Fruit fly (Drosophila melanogaster) whole organism, embryonic: ENCODE measurements around the gene CG2059.

Experiments used
- Adf1 ChIP-seq: fragments of 200-800 bp; sonication (Bioruptor generic); IDR thresholded peaks from 2 replicates; pipeline ENCODE4 v1.3.6; 2022; ENCODE audit warnings: missing biosample characterization, missing genetic modification characterization
- Atf6 ChIP-seq: fragments of 200-800 bp; sonication (Bioruptor generic); IDR thresholded peaks from 2 replicates; pipeline ENCODE4 v1.3.6; 2022; ENCODE audit warnings: missing biosample characterization, missing genetic modification characterization
- CG10147 ChIP-seq: fragments of 200-800 bp; sonication (Bioruptor generic); optimal IDR thresholded peaks from 2 replicates; lab custom pipeline; 2019; ENCODE audit warnings: missing biosample characterization, mild to moderate bottlenecking, missing genetic modification characterization, moderate library complexity
- CG10267 ChIP-seq: fragments of 200-800 bp; sonication (Bioruptor generic); optimal IDR thresholded peaks from 2 replicates; lab custom pipeline; 2018; ENCODE audit warnings: missing biosample characterization, mild to moderate bottlenecking, missing genetic modification characterization, moderate library complexity
- CG10321 ChIP-seq: fragments of 200-800 bp; sonication (Bioruptor generic); IDR thresholded peaks from 2 replicates; pipeline ENCODE4 v1.3.6; 2022; ENCODE audit warnings: missing biosample characterization, missing genetic modification characterization
- CG10462 ChIP-seq: fragments of 200-800 bp; sonication (Bioruptor generic); optimal IDR thresholded peaks from 2 replicates; lab custom pipeline; 2016; ENCODE audit warnings: missing biosample characterization, missing genetic modification characterization
- CG12299 ChIP-seq: fragments of 200-800 bp; sonication (Bioruptor generic); optimal IDR thresholded peaks from 2 replicates; lab custom pipeline; 2018; ENCODE audit warnings: missing biosample characterization, mild to moderate bottlenecking, missing genetic modification characterization
- CG12744 ChIP-seq: fragments of 200-800 bp; sonication (Bioruptor generic); optimal IDR thresholded peaks from 2 replicates; lab custom pipeline; 2016; ENCODE audit warnings: missing biosample characterization, missing genetic modification characterization
- CG13287 ChIP-seq: fragments of 200-800 bp; sonication (Bioruptor generic); IDR thresholded peaks from 2 replicates; pipeline ENCODE4 v1.3.6; 2022; ENCODE audit warnings: missing biosample characterization, missing genetic modification characterization; ENCODE audit not compliant: partially characterized antibody
- CG14441 ChIP-seq: fragments of 200-800 bp; sonication (Bioruptor generic); IDR thresholded peaks from 2 replicates; pipeline ENCODE4 v1.3.6; 2022; ENCODE audit warnings: missing biosample characterization, missing genetic modification characterization
- CG15073 ChIP-seq: fragments of 200-800 bp; sonication (Bioruptor generic); optimal IDR thresholded peaks from 2 replicates; lab custom pipeline; 2016; ENCODE audit warnings: missing biosample characterization, missing genetic modification characterization
- CG15514 ChIP-seq: fragments of 200-800 bp; sonication (Bioruptor generic); optimal IDR thresholded peaks from 3 replicates; lab custom pipeline; 2017; ENCODE audit warnings: missing biosample characterization, missing genetic modification characterization, mild to moderate bottlenecking, moderate library complexity, missing genetic modification reagents
- CG17802 ChIP-seq: fragments of 200-800 bp; sonication (Bioruptor generic); optimal IDR thresholded peaks from 2 replicates; lab custom pipeline; 2018; ENCODE audit warnings: missing biosample characterization, mild to moderate bottlenecking, missing genetic modification characterization, moderate library complexity
- CG18476 ChIP-seq: fragments of 200-800 bp; sonication (Bioruptor generic); optimal IDR thresholded peaks from 2 replicates; lab custom pipeline; 2016; ENCODE audit warnings: missing biosample characterization, mild to moderate bottlenecking, missing genetic modification characterization
- CG2202 ChIP-seq: fragments of 200-800 bp; sonication (Bioruptor generic); optimal IDR thresholded peaks from 2 replicates; lab custom pipeline; 2018; ENCODE audit warnings: missing biosample characterization, mild to moderate bottlenecking, missing genetic modification characterization
- CG3065 ChIP-seq: fragments of 200-800 bp; sonication (Bioruptor generic); optimal IDR thresholded peaks from 2 replicates; lab custom pipeline; 2016; ENCODE audit warnings: missing biosample characterization, missing genetic modification characterization
- CG31224 ChIP-seq: fragments of 200-800 bp; sonication (Bioruptor generic); IDR thresholded peaks from 2 replicates; pipeline ENCODE4 v1.3.6; 2022; ENCODE audit warnings: missing biosample characterization, missing genetic modification characterization
- CG32532 ChIP-seq: fragments of 200-800 bp; sonication (Bioruptor generic); IDR thresholded peaks from 2 replicates; pipeline ENCODE4 v1.3.6; 2022; ENCODE audit warnings: missing biosample characterization, missing genetic modification characterization
- CG3847 ChIP-seq: fragments of 200-800 bp; sonication (Bioruptor generic); IDR thresholded peaks from 2 replicates; pipeline ENCODE4 v1.3.6; 2022; ENCODE audit warnings: missing biosample characterization, missing genetic modification characterization
- CG43689 ChIP-seq: fragments of 200-800 bp; sonication (Bioruptor generic); IDR thresholded peaks from 2 replicates; pipeline ENCODE4 v1.3.6; 2022; ENCODE audit warnings: missing biosample characterization, missing genetic modification characterization
- CG5180 ChIP-seq: fragments of 200-800 bp; sonication (Bioruptor generic); optimal IDR thresholded peaks from 3 replicates; lab custom pipeline; 2017; ENCODE audit warnings: missing biosample characterization, missing genetic modification characterization, mild to moderate bottlenecking, moderate library complexity, missing genetic modification reagents
- CG6654 ChIP-seq: fragments of 200-800 bp; sonication (Bioruptor generic); optimal IDR thresholded peaks from 2 replicates; lab custom pipeline; 2017; ENCODE audit warnings: missing biosample characterization, mild to moderate bottlenecking, missing genetic modification characterization
- CG7357 ChIP-seq: fragments of 200-800 bp; sonication (Bioruptor generic); IDR thresholded peaks from 3 replicates; pipeline ENCODE4 v1.3.6; 2022; ENCODE audit warnings: missing biosample characterization, missing genetic modification characterization
- CG9437 ChIP-seq: fragments of 200-800 bp; sonication (Bioruptor generic); optimal IDR thresholded peaks from 2 replicates; lab custom pipeline; 2018; ENCODE audit warnings: missing biosample characterization, mild to moderate bottlenecking, missing genetic modification characterization
- CkIIα-i1 ChIP-seq: fragments of 200-800 bp; sonication (Bioruptor generic); IDR thresholded peaks from 2 replicates; pipeline ENCODE4 v1.3.6; 2022; ENCODE audit warnings: missing biosample characterization, missing genetic modification characterization
- Dbx ChIP-seq: fragments of 200-800 bp; sonication (Bioruptor generic); IDR thresholded peaks from 3 replicates; pipeline ENCODE4 v1.3.6; 2022; ENCODE audit warnings: missing biosample characterization, missing genetic modification characterization
- Fer2 ChIP-seq: fragments of 200-800 bp; sonication (Bioruptor generic); optimal IDR thresholded peaks from 2 replicates; lab custom pipeline; 2018; ENCODE audit warnings: missing biosample characterization, mild to moderate bottlenecking, missing genetic modification characterization, moderate library complexity
- Gug ChIP-seq: fragments of 200-800 bp; sonication (Bioruptor generic); IDR thresholded peaks from 4 replicates; pipeline ENCODE4 v1.3.6; 2022; ENCODE audit warnings: missing biosample characterization, missing genetic modification characterization
- Hand ChIP-seq: fragments of 200-800 bp; sonication (Bioruptor generic); optimal IDR thresholded peaks from 2 replicates; lab custom pipeline; 2017; ENCODE audit warnings: mild to moderate bottlenecking, missing biosample characterization, missing genetic modification reagents, missing genetic modification characterization
- Hr51 ChIP-seq, 2 experiments: fragments of 200-800 bp; sonication (Bioruptor generic); optimal IDR thresholded peaks; 2 replicates in 1 of 2; 3 replicates in 1 of 2; lab custom pipeline; 2016 to 2018; ENCODE audit warnings: missing biosample characterization in 2 of 2, missing genetic modification characterization in 2 of 2, mild to moderate bottlenecking in 1 of 2, moderate library complexity in 1 of 2
- Hsf ChIP-seq: fragments of 200-800 bp; sonication (Bioruptor generic); optimal IDR thresholded peaks from 3 replicates; lab custom pipeline; 2016; ENCODE audit warnings: missing biosample characterization, missing genetic modification characterization
- MESR4 ChIP-seq: fragments of 200-800 bp; sonication (Bioruptor generic); optimal IDR thresholded peaks from 2 replicates; lab custom pipeline; 2018; ENCODE audit warnings: missing biosample characterization, mild to moderate bottlenecking, missing genetic modification characterization, moderate library complexity
- Mad ChIP-seq: fragments of 200-800 bp; sonication (Bioruptor generic); optimal IDR thresholded peaks from 2 replicates; lab custom pipeline; 2016; ENCODE audit warnings: missing biosample characterization, missing genetic modification characterization
- NfI ChIP-seq: fragments of 200-800 bp; sonication (Bioruptor generic); optimal IDR thresholded peaks from 3 replicates; lab custom pipeline; 2018; ENCODE audit warnings: missing biosample characterization, mild to moderate bottlenecking, missing genetic modification characterization, moderate library complexity
- Sox100B ChIP-seq: fragments of 200-800 bp; sonication (Bioruptor generic); optimal IDR thresholded peaks from 3 replicates; lab custom pipeline; 2018; ENCODE audit warnings: missing biosample characterization, mild to moderate bottlenecking, missing genetic modification characterization
- bsh ChIP-seq, 2 experiments: fragments of 200-800 bp; sonication (Bioruptor generic); optimal IDR thresholded peaks; 2 replicates each; lab custom pipeline; 2017 to 2018; ENCODE audit warnings: mild to moderate bottlenecking in 2 of 2, missing biosample characterization in 2 of 2, missing genetic modification characterization in 2 of 2, moderate library complexity in 1 of 2
- dm ChIP-seq: fragments of 200-800 bp; sonication (Bioruptor generic); optimal IDR thresholded peaks from 3 replicates; lab custom pipeline; 2016; ENCODE audit warnings: missing biosample characterization, missing genetic modification characterization
- emc ChIP-seq: fragments of 200-800 bp; sonication (Bioruptor generic); optimal IDR thresholded peaks from 2 replicates; lab custom pipeline; 2016; ENCODE audit warnings: missing biosample characterization, missing genetic modification characterization
- fd64A ChIP-seq: fragments of 200-800 bp; sonication (Bioruptor generic); optimal IDR thresholded peaks from 3 replicates; lab custom pipeline; 2018; ENCODE audit warnings: missing biosample characterization, mild to moderate bottlenecking, missing genetic modification characterization
- gsb-n ChIP-seq: fragments of 200-800 bp; sonication (Bioruptor generic); optimal IDR thresholded peaks from 3 replicates; lab custom pipeline; 2018; ENCODE audit warnings: missing biosample characterization, mild to moderate bottlenecking, missing genetic modification characterization
- gt ChIP-seq: fragments of 200-800 bp; sonication (Bioruptor generic); IDR thresholded peaks from 2 replicates; pipeline ENCODE4 v1.3.6; 2022; ENCODE audit warnings: missing biosample characterization, missing genetic modification characterization
- ind ChIP-seq: fragments of 200-800 bp; sonication (Bioruptor generic); optimal IDR thresholded peaks from 3 replicates; lab custom pipeline; 2016; ENCODE audit warnings: missing biosample characterization, missing genetic modification characterization
- klu ChIP-seq: fragments of 200-800 bp; sonication (Bioruptor generic); IDR thresholded peaks from 2 replicates; pipeline ENCODE4 v1.3.6; 2022; ENCODE audit warnings: missing biosample characterization, missing genetic modification characterization
- mam ChIP-seq: fragments of 200-800 bp; sonication (Bioruptor generic); optimal IDR thresholded peaks from 3 replicates; lab custom pipeline; 2016; ENCODE audit warnings: missing biosample characterization, missing genetic modification characterization
- nerfin-1 ChIP-seq: fragments of 200-800 bp; sonication (Bioruptor generic); optimal IDR thresholded peaks from 3 replicates; lab custom pipeline; 2019; ENCODE audit warnings: missing biosample characterization, mild to moderate bottlenecking, missing genetic modification characterization, moderate library complexity
- peb ChIP-seq: fragments of 200-800 bp; sonication (Bioruptor generic); IDR thresholded peaks from 2 replicates; pipeline ENCODE4 v1.3.6; 2022; ENCODE audit warnings: missing biosample characterization, missing genetic modification characterization
- pita ChIP-seq: fragments of 200-800 bp; sonication (Bioruptor generic); optimal IDR thresholded peaks from 2 replicates; lab custom pipeline; 2017; ENCODE audit warnings: missing biosample characterization, mild to moderate bottlenecking, missing genetic modification characterization
- sens ChIP-seq: fragments of 200-800 bp; sonication (Bioruptor generic); peaks from one replicate; lab custom pipeline; 2016; ENCODE audit warnings: missing biosample characterization, missing genetic modification characterization
- tll ChIP-seq, 2 experiments: fragments of 200-800 bp in 1 of 2; fragments of >200 bp in 1 of 2; sonication (Bioruptor generic) in 1 of 2; optimal IDR thresholded peaks; 2 replicates each; lab custom pipeline; 2017 to 2019; ENCODE audit warnings: missing biosample characterization in 2 of 2, missing genetic modification characterization in 2 of 2, mild to moderate bottlenecking in 1 of 2, moderate library complexity in 1 of 2
- unpg ChIP-seq: fragments of 200-800 bp; sonication (Bioruptor generic); optimal IDR thresholded peaks from 3 replicates; lab custom pipeline; 2018; ENCODE audit warnings: missing biosample characterization, mild to moderate bottlenecking, missing genetic modification characterization, moderate library complexity
- vvl ChIP-seq: fragments of 200-800 bp; sonication (Bioruptor generic); IDR thresholded peaks from 2 replicates; pipeline ENCODE4 v1.3.6; 2022; ENCODE audit warnings: missing biosample characterization, missing genetic modification characterization

The CG2059 gene

DNA sequence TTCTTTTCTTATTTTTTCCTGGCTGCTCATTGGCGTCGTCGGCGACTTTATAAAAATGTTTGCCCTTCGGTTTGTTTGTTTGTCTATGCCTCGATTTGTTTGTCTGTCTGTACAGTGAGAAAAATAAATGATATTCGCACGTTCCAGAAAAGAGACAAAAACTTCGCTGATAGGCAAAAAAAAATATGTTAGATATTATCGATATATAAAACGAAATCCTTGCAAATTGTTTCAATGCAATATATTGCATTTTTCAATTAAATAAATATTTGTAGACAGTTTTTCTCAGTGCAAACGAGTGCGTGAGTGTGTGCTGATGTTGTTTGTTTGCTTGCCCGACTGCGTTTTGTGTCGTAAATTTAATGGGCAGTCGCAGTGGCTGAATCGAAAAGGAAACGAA lies 9.1 kb upstream of the CG2059 start (continued):
- no peak for TF ChIP-seq MESR4
- TF ChIP-seq Fer2 (tag; lab: Kevin White, UChicago) = no peak
- no peak for TF ChIP-seq NfI (GFP tag; lab: Kevin White, UChicago)
- TF ChIP-seq Dbx = no peak
- TF ChIP-seq peb (GFP tag; lab: Robert Waterston, UW) = no peak
- no peak for TF ChIP-seq CG3065 (GFP tag; lab: Kevin White, UChicago)
- TF ChIP-seq Gug (GFP tag; lab: Robert Waterston, UW) = no peak; the same call in 3 of the 4 replicates
- 0 out of 2 replicates have a peak, but pooled peaks have one; percentile 25 for TF ChIP-seq gt (GFP tag; lab: Robert Waterston, UW)
- no peak for TF ChIP-seq CG13287 (GFP tag; lab: Robert Waterston, UW)
- TF ChIP-seq CG43689 (GFP tag; lab: Robert Waterston, UW) = no peak
- no peak for TF ChIP-seq Hand
- no peak for TF ChIP-seq emc (GFP tag; lab: Kevin White, UChicago)
- no peak for TF ChIP-seq CG15073 (GFP tag; lab: Kevin White, UChicago)
- TF ChIP-seq gsb-n (tag; lab: Kevin White, UChicago) = peak; percentile 74
- TF ChIP-seq pita (GFP tag; lab: Kevin White, UChicago) = no peak
- TF ChIP-seq Hsf = peak; percentile 68
- TF ChIP-seq CG31224 (GFP tag; lab: Robert Waterston, UW) = no peak
- TF ChIP-seq CG15514 (GFP tag; lab: Kevin White, UChicago) = peak; percentile 29
- TF ChIP-seq Hr51 (GFP tag; optimal IDR thresholded peaks at IDR 0.05; lab: Kevin White, UChicago) = peak; percentile 23 to 51
- TF ChIP-seq CG17802 (tag; lab: Kevin White, UChicago) = peak; percentile 16
- TF ChIP-seq sens (GFP tag; lab: Kevin White, UChicago) = peak; percentile 95
- TF ChIP-seq tll (GFP tag; optimal IDR thresholded peaks at IDR 0.05; lab: Kevin White, UChicago) = peak in 1 of 2 experiments; percentile 76
- TF ChIP-seq CG12299 (tag; lab: Kevin White, UChicago) = peak; percentile 49
- no peak for TF ChIP-seq CkIIα-i1
- no peak for TF ChIP-seq CG14441 (GFP tag; lab: Robert Waterston, UW)
- peak; percentile 80 for TF ChIP-seq CG10267 (tag; lab: Kevin White, UChicago)
- TF ChIP-seq CG18476 (GFP tag; lab: Kevin White, UChicago) = peak; percentile 53
- 0 out of 3 replicates have a peak, but pooled peaks have one; percentile 24 for TF ChIP-seq CG7357
- TF ChIP-seq CG3847 (GFP tag; lab: Robert Waterston, UW) = no peak
- no peak for TF ChIP-seq Adf1 (GFP tag; lab: Robert Waterston, UW)
- no peak for TF ChIP-seq CG6654 (GFP tag; lab: Kevin White, UChicago)
- TF ChIP-seq mam (GFP tag; lab: Kevin White, UChicago) = peak; percentile 19
- peak; percentile 43 for TF ChIP-seq Sox100B
- TF ChIP-seq CG10147 = peak; percentile 26
- TF ChIP-seq CG10321 (GFP tag; lab: Robert Waterston, UW) = no peak
- peak; percentile 61 for TF ChIP-seq nerfin-1
- peak; percentile 26 for TF ChIP-seq CG9437 (GFP tag; lab: Kevin White, UChicago)
- peak; percentile 31 for TF ChIP-seq CG5180 (GFP tag; lab: Kevin White, UChicago)
- peak; percentile 70 for TF ChIP-seq unpg (GFP tag; lab: Kevin White, UChicago)
- peak; percentile 68 for TF ChIP-seq CG2202
- TF ChIP-seq CG32532 = no peak; the same call in 1 of the 2 replicates
- TF ChIP-seq Atf6 (GFP tag; lab: Robert Waterston, UW) = no peak
- peak; percentile 35 for TF ChIP-seq ind
- TF ChIP-seq dm (GFP tag; lab: Kevin White, UChicago) = peak; percentile 13
- TF ChIP-seq fd64A (GFP tag; lab: Kevin White, UChicago) = no peak
- peak; percentile 59 for TF ChIP-seq vvl
- TF ChIP-seq klu (GFP tag; lab: Robert Waterston, UW) = no peak; the same call in 1 of the 2 replicates
- TF ChIP-seq CG10462 (GFP tag; lab: Kevin White, UChicago) = peak; percentile 37
- TF ChIP-seq bsh (GFP tag; optimal IDR thresholded peaks at IDR 0.05; lab: Kevin White, UChicago) = peak in 1 of 2 experiments; percentile 75
- peak; percentile 22 for TF ChIP-seq CG12744
- peak; percentile 46 for TF ChIP-seq Mad (GFP tag; lab: Kevin White, UChicago)
